Worm (Caenorhabditis elegans) whole organism, late embryonic: Measurements from ENCODE around the gene bud-13.

Experiments
- ama-1 ChIP-seq: fragments of 150-350 bp; optimal IDR thresholded peaks from 2 replicates; lab custom pipeline; 2014
- hlh-30 ChIP-seq: sonication (generic microtip); optimal IDR thresholded peaks from 2 replicates; lab custom pipeline; 2017; ENCODE audit warnings: antibody characterized with exemption, missing genetic modification characterization, missing compliant biosample characterization; ENCODE audit not compliant: insufficient read depth
- lim-6 ChIP-seq: sonication (generic microtip); optimal IDR thresholded peaks from 2 replicates; lab custom pipeline; 2016; ENCODE audit warnings: missing genetic modification characterization, missing compliant biosample characterization
- nhr-11 ChIP-seq: fragments of 150-350 bp; optimal IDR thresholded peaks from 2 replicates; lab custom pipeline; 2014; ENCODE audit warnings: missing biosample characterization, missing genetic modification characterization
- rnt-1 ChIP-seq: sonication (generic microtip); optimal IDR thresholded peaks from 2 replicates; lab custom pipeline; 2016; ENCODE audit warnings: missing genetic modification characterization, missing compliant biosample characterization
- sox-4 ChIP-seq: sonication (generic microtip); optimal IDR thresholded peaks from 2 replicates; lab custom pipeline; 2017; ENCODE audit warnings: mild to moderate bottlenecking, missing genetic modification characterization, inconsistent platforms, missing compliant biosample characterization
- unc-3 ChIP-seq, 2 experiments: fragments of 200-800 bp in 1 of 2; sonication (Bioruptor generic) in 1 of 2; sonication (generic microtip) in 1 of 2; conservative IDR thresholded peaks in 1 of 2; optimal IDR thresholded peaks in 1 of 2; 2 replicates each; pipeline versions ENCODE4 v1.3.6 to Lab custom; 2016 to 2022; ENCODE audit warnings: missing compliant biosample characterization in 2 of 2, missing genetic modification characterization in 2 of 2, missing genetic modification reagents in 1 of 2

DNA sequence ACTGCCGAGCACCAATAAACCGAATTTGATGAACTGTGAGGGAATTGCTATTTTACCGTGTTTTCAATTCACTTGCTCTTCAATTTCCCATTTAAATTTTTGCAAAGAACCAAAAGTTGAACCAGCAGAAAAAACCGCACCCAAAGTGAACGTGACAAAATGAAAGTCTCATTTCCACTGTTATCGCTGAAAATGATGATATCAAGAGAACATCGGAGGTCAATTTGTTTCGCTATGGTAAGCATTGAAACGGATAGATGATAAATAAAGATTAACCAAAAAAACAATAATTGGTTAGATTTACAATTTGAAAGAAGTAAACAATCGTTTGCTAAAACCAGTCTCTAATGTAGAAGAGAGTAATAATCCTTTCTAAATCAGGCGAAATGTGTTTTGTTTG is 42.0 kb downstream of the bud-13 start:
- TF ChIP-seq unc-3 (GFP tag; conservative IDR thresholded peaks at IDR 0.05; lab: Robert Waterston, UW) (no peak), unc-3 (tag; optimal IDR thresholded peaks at IDR 0.05; lab: Kevin White, UChicago) (no peak), hlh-30 (tag; lab: Kevin White, UChicago) (no peak), rnt-1 (tag; lab: Kevin White, UChicago) (no peak), ama-1 (no peak), nhr-11 (tag; lab: Kevin White, UChicago) (no peak), lim-6 (tag; lab: Kevin White, UChicago) (no peak), sox-4 (tag; lab: Kevin White, UChicago) (no peak)
